Fruit fly (Drosophila melanogaster): ENCODE data around the gene Grp170.

Gene Grp170

dm6 chrX:2305281-2305680 lies 30.4 kb upstream of the Grp170 start:
- TF ChIP-seq kni (GFP tag; optimal IDR thresholded peaks at IDR 0.05) (no peak), CG34376 (GFP tag; optimal IDR thresholded peaks at IDR 0.05) (no peak), CG6272 (GFP tag; IDR thresholded peaks at IDR 0.05) (no peak), Scr (GFP tag; IDR thresholded peaks at IDR 0.05; ENCODE audit: partially characterized antibody) (no peak), CG3281 (GFP tag; optimal IDR thresholded peaks at IDR 0.05) (peak; percentile 18), sd (tag; optimal IDR thresholded peaks at IDR 0.05) (peak; percentile 78), CG4854 (GFP tag; optimal IDR thresholded peaks at IDR 0.05) (no peak), Bteb2 (GFP tag; optimal IDR thresholded peaks at IDR 0.05) (no peak), CG4282 (GFP tag; optimal IDR thresholded peaks at IDR 0.05) (no peak), Meics (GFP tag; optimal IDR thresholded peaks at IDR 0.05) (no peak), CG3407 (GFP tag; optimal IDR thresholded peaks at IDR 0.05) (no peak), CG31388 (GFP tag; optimal IDR thresholded peaks at IDR 0.05) (no peak), otp (GFP tag; IDR thresholded peaks at IDR 0.05) (peak; percentile 62; the same call in 1 of the 3 replicates), eve (GFP tag; optimal IDR thresholded peaks at IDR 0.05) (peak in 1 of 2 experiments; percentile 2), odd (GFP tag; optimal IDR thresholded peaks at IDR 0.05) (no peak), CG13123 (GFP tag; optimal IDR thresholded peaks at IDR 0.05) (no peak), CG14441 (GFP tag; IDR thresholded peaks at IDR 0.05) (no peak), Xrp1 (GFP tag; IDR thresholded peaks at IDR 0.05) (0 out of 2 replicates have a peak, but pooled peaks have one; percentile 5), CG8359 (GFP tag; optimal IDR thresholded peaks at IDR 0.05; ENCODE audit: borderline replicate concordance) (no peak), vvl (GFP tag; IDR thresholded peaks at IDR 0.05) (no peak), CG11723 (GFP tag; optimal IDR thresholded peaks at IDR 0.05) (no peak), emc (GFP tag; optimal IDR thresholded peaks at IDR 0.05) (no peak), CG9876 (GFP tag; optimal IDR thresholded peaks at IDR 0.05) (no peak), Bdp1 (GFP tag; optimal IDR thresholded peaks at IDR 0.05) (no peak), br (optimal IDR thresholded peaks at IDR 0.05) (no peak), tgo (GFP tag; IDR thresholded peaks at IDR 0.05) (no peak), hbn (GFP tag; IDR thresholded peaks at IDR 0.05; ENCODE audit: partially characterized antibody) (no peak), Blimp-1 (GFP tag; optimal IDR thresholded peaks at IDR 0.05) (peak; percentile 56), gem (tag; optimal IDR thresholded peaks at IDR 0.05) (no peak), CG2120 (GFP tag; optimal IDR thresholded peaks at IDR 0.05) (no peak), CG15073 (GFP tag; optimal IDR thresholded peaks at IDR 0.05) (no peak), Bgb (GFP tag; IDR thresholded peaks at IDR 0.05; ENCODE audit: partially characterized antibody) (no peak), Ssrp (tag; optimal IDR thresholded peaks at IDR 0.05) (no peak), CG42726 (GFP tag; IDR thresholded peaks at IDR 0.05; ENCODE audit: partially characterized antibody) (no peak), Dad (GFP tag; optimal IDR thresholded peaks at IDR 0.05) (no peak), sr (GFP tag; IDR thresholded peaks at IDR 0.05) (no peak), crol (GFP tag; IDR thresholded peaks at IDR 0.05) (peak; percentile 84), HLH54F (GFP tag; optimal IDR thresholded peaks at IDR 0.05) (no peak), sc (optimal IDR thresholded peaks at IDR 0.05) (no peak), sc (GFP tag; optimal IDR thresholded peaks at IDR 0.05) (no peak), CG2199 (GFP tag; IDR thresholded peaks at IDR 0.05) (0 out of 3 replicates have a peak, but pooled peaks have one; percentile 30), E2f2 (GFP tag; IDR thresholded peaks at IDR 0.05) (no peak)

Data from whole organism, embryonic.